Worm (Caenorhabditis elegans): ENCODE results near the gene T03F7.5.

DNA sequence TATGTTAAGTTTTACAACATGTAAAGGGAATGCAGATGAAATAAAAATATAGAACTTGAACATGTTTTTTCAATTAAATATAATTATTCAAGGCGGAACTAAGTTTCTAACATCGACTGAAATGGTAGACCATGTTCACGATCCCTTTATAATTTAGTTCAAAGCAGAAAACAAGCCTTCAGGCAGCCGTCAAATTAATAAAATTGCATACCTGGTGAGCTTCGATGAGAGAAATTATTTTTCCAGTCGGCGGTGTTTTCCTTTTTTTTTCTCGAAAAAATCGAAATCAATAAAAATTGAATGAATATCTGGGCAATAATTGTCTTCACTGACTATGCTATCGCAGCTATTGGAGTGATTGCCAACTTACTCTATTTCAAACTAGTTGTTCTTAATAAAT, 7.6 kb downstream of the T03F7.5 start, which contains the start of gene C03E10.1:
- TF ChIP-seq him-1 (tag; optimal IDR thresholded peaks at IDR 0.05) (no peak), dao-5 (tag; optimal IDR thresholded peaks at IDR 0.05) (no peak), W03F9.2 (tag; optimal IDR thresholded peaks at IDR 0.05) (no peak)
